Worm (Caenorhabditis elegans) whole organism, dauer: Measurements from ENCODE around the gene T28C12.1.

Source experiments
- unc-62 ChIP-seq: sonication (generic microtip); optimal IDR thresholded peaks from 2 replicates; lab custom pipeline; 2017; ENCODE audit warnings: missing biosample characterization, missing genetic modification reagents, missing genetic modification characterization

Gene T28C12.1

DNA sequence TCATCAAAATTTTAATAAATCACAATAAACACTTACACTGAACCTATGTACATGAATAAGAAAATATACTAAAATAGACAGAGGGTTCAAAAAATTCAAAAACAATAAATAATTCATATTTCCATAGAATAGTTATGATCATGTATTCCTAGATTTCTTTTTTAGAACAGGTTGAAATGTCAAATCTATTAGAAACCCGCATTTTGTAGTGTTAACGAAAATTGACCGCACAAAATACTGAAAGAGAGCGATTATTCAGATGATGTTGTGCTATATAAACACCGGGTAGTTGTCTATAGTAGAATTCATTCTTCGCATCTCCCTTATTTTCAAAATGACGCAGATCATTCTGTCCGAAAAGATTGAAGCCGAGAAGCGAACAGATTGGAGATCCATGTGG lies at the start of gene T28C12.1:
TSS of gene T28C12.1 (plus strand) at position 301 of the 400 bp plus-strand sequence.
- TF ChIP-seq unc-62 (GFP tag; lab: Kevin White, UChicago) = no peak

DNA sequence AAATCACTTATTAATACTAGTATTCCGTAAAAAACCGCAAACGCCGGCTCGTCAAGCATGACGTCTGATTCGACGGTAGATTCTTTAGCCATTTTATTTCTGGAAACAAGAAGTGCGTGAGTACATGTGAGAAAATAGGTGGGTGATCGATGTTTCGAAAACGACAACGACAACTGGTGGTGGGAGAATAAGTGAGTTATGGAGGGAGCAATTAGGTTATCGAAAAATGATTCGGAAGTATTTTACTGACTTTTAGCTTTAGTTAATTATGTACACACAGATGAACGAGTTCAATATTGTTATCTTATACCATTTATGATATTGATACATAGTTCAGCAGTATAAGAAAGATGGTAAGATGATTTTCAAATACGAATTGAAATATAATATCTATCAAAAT lies 45.4 kb upstream of the T28C12.1 start, which contains the start of gene srn-1:
TSS of gene srn-1 (minus strand) at position 101 of the 400 bp plus-strand sequence.
- TF ChIP-seq unc-62 (GFP tag; lab: Kevin White, UChicago) = no peak

DNA sequence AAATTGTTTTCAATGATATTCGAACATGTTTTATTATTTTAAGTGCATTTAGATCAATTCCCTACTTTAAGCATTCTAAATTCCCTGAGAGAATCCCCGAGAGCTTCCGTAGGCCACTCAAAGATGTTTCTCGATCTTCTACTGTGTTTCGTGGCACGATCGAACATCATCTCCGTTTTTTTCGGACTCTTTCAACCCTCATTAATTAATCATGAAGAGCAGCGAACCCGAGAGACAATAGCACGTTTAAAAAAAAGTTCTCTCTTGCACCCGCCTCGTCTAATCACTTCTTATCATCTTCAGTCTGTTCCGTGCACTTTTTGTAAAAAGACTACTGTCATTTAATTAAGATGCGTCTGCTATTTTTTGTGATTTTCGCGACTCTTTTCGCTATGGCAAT lies 43.1 kb upstream of the T28C12.1 start, which contains the start of gene K12B6.11:
TSS of gene K12B6.11 (plus strand) at position 301 of the 400 bp plus-strand sequence.
- no peak for TF ChIP-seq unc-62 (GFP tag; lab: Kevin White, UChicago)

ce11 chrV:6291301-6291700 lies 40.4 kb upstream of the T28C12.1 start:
- TF ChIP-seq unc-62 (GFP tag; lab: Kevin White, UChicago) = no peak

ce11 chrV:6292401-6292800 lies 39.3 kb upstream of the T28C12.1 start, which contains the start of gene K12B6.9:
Gene K12B6.9, minus strand, starts transcription at chrV:6292666.
- no peak for TF ChIP-seq unc-62 (GFP tag; lab: Kevin White, UChicago)

DNA sequence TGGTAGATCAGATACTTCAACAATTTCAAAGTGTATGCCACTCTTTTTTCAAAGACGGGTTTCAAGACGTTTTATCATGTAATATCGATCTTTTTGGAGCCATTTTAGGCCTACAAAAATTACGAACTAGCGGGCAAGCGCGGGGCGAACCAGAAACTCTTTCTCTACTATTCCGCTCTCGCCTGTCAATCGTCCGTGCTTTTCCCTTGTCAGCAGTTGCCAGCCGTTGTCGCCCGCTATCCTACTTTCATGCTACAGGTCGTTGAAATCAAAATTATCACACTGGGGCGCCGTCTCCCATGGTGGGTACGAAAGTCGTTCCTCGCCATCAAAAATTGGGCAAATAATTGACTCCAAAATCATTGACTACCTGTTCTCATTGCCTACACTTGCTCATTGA lies 30.7 kb upstream of the T28C12.1 start:
- TF ChIP-seq unc-62 (GFP tag; lab: Kevin White, UChicago) = no peak

DNA sequence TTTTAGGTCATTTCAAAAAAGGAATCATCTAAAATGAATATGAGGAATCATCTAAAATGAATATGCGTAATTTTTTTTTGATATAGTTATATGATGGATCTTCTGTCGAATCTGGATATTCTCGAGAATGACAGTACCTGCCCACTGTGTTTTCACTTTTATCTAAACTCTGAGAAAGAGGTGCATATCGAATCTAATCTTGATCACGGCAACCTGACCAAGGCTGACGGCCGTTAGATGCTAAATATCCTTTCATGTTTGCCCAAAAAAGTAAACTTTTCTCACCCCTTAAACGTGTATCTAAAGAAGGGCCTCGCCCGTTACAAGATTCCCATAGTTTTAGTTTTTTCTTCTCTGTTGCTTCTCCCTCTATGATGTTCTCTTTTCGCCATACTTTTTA lies 29.2 kb upstream of the T28C12.1 start:
- no peak for TF ChIP-seq unc-62 (GFP tag; lab: Kevin White, UChicago)

DNA sequence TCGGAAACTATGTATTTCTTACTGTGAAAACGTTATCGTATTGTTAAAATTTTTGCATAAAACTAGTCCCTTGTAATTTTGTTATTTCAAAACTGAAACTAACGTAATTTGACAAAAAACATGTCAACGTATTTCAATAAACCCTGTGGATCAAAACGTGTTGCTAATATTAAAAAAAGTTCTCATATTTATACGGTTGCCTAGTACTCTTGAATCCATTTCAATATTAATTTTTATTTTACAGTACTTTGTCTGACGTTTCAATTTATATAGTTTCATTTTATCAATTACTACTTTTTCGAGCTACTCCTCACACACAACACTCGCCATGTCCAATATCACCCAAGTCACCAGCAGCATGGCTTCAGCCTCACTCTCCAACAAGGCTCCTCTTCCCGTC lies 28.2 kb upstream of the T28C12.1 start, which contains the start of gene sago-1:
TSS of gene sago-1 (plus strand) at position 301 of the 400 bp plus-strand sequence.
- no peak for TF ChIP-seq unc-62 (GFP tag; lab: Kevin White, UChicago)

- TF ChIP-seq unc-62 (GFP tag; lab: Kevin White, UChicago) = no peak
Measured at ce11 chrV:6311936-6312335, 19.8 kb upstream of the T28C12.1 start.

ce11 chrV:6316632-6317031 lies 15.1 kb upstream of the T28C12.1 start, which contains the start of gene cest-24:
Gene cest-24, plus strand, starts transcription at chrV:6316932.
- TF ChIP-seq unc-62 (GFP tag; lab: Kevin White, UChicago) = no peak

ce11 chrV:6317928-6318327 lies 13.8 kb upstream of the T28C12.1 start:
- no peak for TF ChIP-seq unc-62 (GFP tag; lab: Kevin White, UChicago)

DNA sequence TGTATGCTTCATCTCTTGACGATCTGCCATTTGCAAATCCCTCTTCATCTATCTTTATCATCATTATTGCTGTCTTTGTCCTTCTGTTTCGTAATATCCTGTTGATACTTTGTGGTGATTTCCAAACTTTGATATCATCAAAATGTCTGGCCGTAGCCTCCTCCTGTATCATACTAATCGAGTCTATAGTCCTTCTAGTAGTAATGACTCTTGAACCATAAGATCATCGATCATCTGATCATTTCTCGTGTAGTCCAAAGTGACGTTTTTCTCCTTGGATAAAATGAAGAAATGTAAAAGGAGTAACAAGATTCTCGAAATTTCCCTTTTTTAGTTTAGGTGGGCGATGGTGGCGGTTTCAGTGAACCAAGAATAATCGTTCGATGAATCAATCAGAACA lies 12.3 kb upstream of the T28C12.1 start:
- no peak for TF ChIP-seq unc-62 (GFP tag; lab: Kevin White, UChicago)

DNA sequence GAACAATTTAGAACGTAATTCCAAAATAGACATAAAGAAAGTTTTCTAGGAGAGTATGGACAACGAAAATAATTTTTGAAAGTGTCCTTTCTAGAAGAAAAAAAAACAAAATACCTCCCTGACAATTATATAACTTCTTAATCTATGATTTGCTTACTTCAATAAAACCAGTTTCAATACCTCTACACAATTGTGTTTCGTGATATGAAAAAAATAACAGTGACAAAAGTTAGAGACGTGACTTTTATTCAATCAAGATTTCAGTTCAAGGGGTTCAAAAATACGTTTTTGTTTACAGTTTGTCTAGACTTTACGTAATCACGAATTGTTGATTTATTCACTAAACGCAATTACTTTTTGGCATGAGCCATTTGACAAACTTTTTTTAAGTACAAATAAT lies 10.4 kb upstream of the T28C12.1 start:
- TF ChIP-seq unc-62 (GFP tag; lab: Kevin White, UChicago) = no peak

DNA sequence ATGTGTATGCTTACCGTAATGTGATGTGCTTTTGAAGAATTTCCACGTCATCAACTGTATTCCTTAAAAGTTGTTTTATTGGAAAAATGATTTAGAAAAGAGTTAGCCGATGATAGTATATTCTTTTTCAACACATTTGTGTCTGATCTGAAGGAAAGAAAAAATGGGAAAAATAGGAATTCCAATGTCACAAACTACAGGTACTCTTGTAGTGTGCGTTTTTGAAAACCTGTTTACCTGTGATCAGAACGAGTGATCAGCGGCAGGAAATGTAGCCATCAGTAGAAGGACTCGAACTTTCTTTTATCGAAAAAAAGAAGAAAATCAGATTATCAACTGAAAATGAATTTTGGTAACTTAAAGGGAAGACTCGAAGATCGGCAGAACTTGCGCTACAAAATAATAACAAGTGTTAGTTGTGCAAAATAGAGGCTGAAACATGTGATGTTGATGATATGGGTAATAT lies 9.9 kb upstream of the T28C12.1 start, which contains the start of gene T28C12.15:
TSS of gene T28C12.15 (minus strand) at position 51 of the 466 bp plus-strand sequence.
- no peak for TF ChIP-seq unc-62 (GFP tag; lab: Kevin White, UChicago)

ce11 chrV:6322749-6323367 lies 8.8 kb upstream of the T28C12.1 start:
- TF ChIP-seq unc-62 (GFP tag; lab: Kevin White, UChicago) = no peak

ce11 chrV:6323602-6324001 lies 8.1 kb upstream of the T28C12.1 start:
- TF ChIP-seq unc-62 (GFP tag; lab: Kevin White, UChicago) = no peak

ce11 chrV:6326394-6326793 lies 5.3 kb upstream of the T28C12.1 start:
- no peak for TF ChIP-seq unc-62 (GFP tag; lab: Kevin White, UChicago)
